Worm (Caenorhabditis elegans): ENCODE measurements around the gene ZK1307.9.

The ZK1307.9 gene

ce11 chrII:9603419-9603818 lies 45.9 kb upstream of the ZK1307.9 start (continued):
- TF ChIP-seq lin-15B (tag; optimal IDR thresholded peaks at IDR 0.05) (peak; percentile 38), lin-39 (tag; optimal IDR thresholded peaks at IDR 0.05) (peak; percentile 81), C34B4.2 (tag; optimal IDR thresholded peaks at IDR 0.05) (no peak), ztf-11 (tag; optimal IDR thresholded peaks at IDR 0.05) (no peak), nhr-12 (tag; optimal IDR thresholded peaks at IDR 0.05) (no peak), C04F5.9 (tag; optimal IDR thresholded peaks at IDR 0.05) (peak; percentile 73), nhr-20 (tag; optimal IDR thresholded peaks at IDR 0.05) (peak; percentile 100), mef-2 (tag; optimal IDR thresholded peaks at IDR 0.05) (peak; percentile 74), lsy-2 (tag; optimal IDR thresholded peaks at IDR 0.05) (peak; percentile 90 to 96), lin-35 (GFP tag; optimal IDR thresholded peaks at IDR 0.05) (peak; percentile 81 to 91), mab-9 (GFP tag; IDR thresholded peaks at IDR 0.05) (peak; percentile 71), efl-3 (GFP tag; optimal IDR thresholded peaks at IDR 0.05) (no peak), ceh-63 (GFP tag; optimal IDR thresholded peaks at IDR 0.05) (peak; percentile 29), egl-13 (tag; optimal IDR thresholded peaks at IDR 0.05) (peak; percentile 66), Y116A8C.19 (tag; optimal IDR thresholded peaks at IDR 0.05; ENCODE audit: borderline replicate concordance) (no peak), C16A3.4 (tag; optimal IDR thresholded peaks at IDR 0.05) (peak; percentile 97), pax-3 (tag; optimal IDR thresholded peaks at IDR 0.05) (peak; percentile 85), fkh-8 (tag; optimal IDR thresholded peaks at IDR 0.05) (peak; percentile 95), nhr-47 (tag; optimal IDR thresholded peaks at IDR 0.05) (peak; percentile 95), elt-2 (tag; optimal IDR thresholded peaks at IDR 0.05) (peak; percentile 84), egl-27 (tag; optimal IDR thresholded peaks at IDR 0.05) (peak; percentile 91 to 94), hlh-17 (GFP tag; optimal IDR thresholded peaks at IDR 0.05; ENCODE audit: borderline replicate concordance) (no peak), fos-1 (tag; optimal IDR thresholded peaks at IDR 0.05) (peak; percentile 92), dpl-1 (GFP tag; optimal IDR thresholded peaks at IDR 0.05) (peak; percentile 71 to 79 (median 75)), lin-13 (GFP tag; optimal IDR thresholded peaks at IDR 0.05) (peak; percentile 92), unc-62 (GFP tag; optimal IDR thresholded peaks at IDR 0.05) (no peak), nhr-84 (tag; optimal IDR thresholded peaks at IDR 0.05) (no peak), rnt-1 (tag; optimal IDR thresholded peaks at IDR 0.05) (peak; percentile 95), tlp-1 (tag; optimal IDR thresholded peaks at IDR 0.05) (no peak), zip-4 (GFP tag; optimal IDR thresholded peaks at IDR 0.05) (peak; percentile 74), grh-1 (GFP tag; IDR thresholded peaks at IDR 0.05) (peak; percentile 85), ztf-4 (tag; optimal IDR thresholded peaks at IDR 0.05) (peak; percentile 91), efl-1 (optimal IDR thresholded peaks at IDR 0.05) (peak; percentile 84), efl-1 (GFP tag; optimal IDR thresholded peaks at IDR 0.05 in 1 of 2) (peak; percentile 64 to 97), tbx-2 (tag; optimal IDR thresholded peaks at IDR 0.05) (peak; percentile 96), nhr-19 (GFP tag; conservative IDR thresholded peaks at IDR 0.05) (peak; percentile 99), ceh-88 (GFP tag; IDR thresholded peaks at IDR 0.05) (peak; percentile 79), unc-130 (tag; optimal IDR thresholded peaks at IDR 0.05) (peak; percentile 82), pag-3 (tag; optimal IDR thresholded peaks at IDR 0.05; ENCODE audit: borderline replicate concordance, insufficient read depth) (no peak), alr-1 (tag; optimal IDR thresholded peaks at IDR 0.05; ENCODE audit: borderline replicate concordance) (no peak), F16B12.6 (tag; optimal IDR thresholded peaks at IDR 0.05) (peak; percentile 51), sox-4 (tag; optimal IDR thresholded peaks at IDR 0.05) (peak; percentile 72), snu-23 (GFP tag; optimal IDR thresholded peaks at IDR 0.05) (peak; percentile 99), swsn-7 (tag; optimal IDR thresholded peaks at IDR 0.05) (peak; percentile 94), xbp-1 (tag; optimal IDR thresholded peaks at IDR 0.05) (peak; percentile 96), blmp-1 (tag; optimal IDR thresholded peaks at IDR 0.05) (peak; percentile 99), nhr-11 (tag; optimal IDR thresholded peaks at IDR 0.05) (peak; percentile 99), nhr-85 (tag) (peak; percentile 100), nhr-28 (tag; optimal IDR thresholded peaks at IDR 0.05) (peak; percentile 9), sptf-1 (tag; optimal IDR thresholded peaks at IDR 0.05) (no peak), lir-3 (tag; optimal IDR thresholded peaks at IDR 0.05; ENCODE audit: poor library complexity) (peak; percentile 89), pqm-1 (tag; optimal IDR thresholded peaks at IDR 0.05) (no peak), unc-30 (tag; optimal IDR thresholded peaks at IDR 0.05) (peak; percentile 5)

Data from whole organism, L1 larva.